Fruit fly (Drosophila melanogaster) whole organism, prepupa: ENCODE results near the gene Ifrd1.
A peak's percentile ranks its signal among the peaks of the same experiment; 100 is the strongest.

Source experiments
- Blimp-1 ChIP-seq: fragments of 200-800 bp; sonication (Bioruptor generic); optimal IDR thresholded peaks from 3 replicates; lab custom pipeline; 2017; ENCODE audit warnings: missing biosample characterization, missing genetic modification characterization, mild to moderate bottlenecking, moderate library complexity, missing genetic modification reagents
- CG10631 ChIP-seq: fragments of 200-800 bp; sonication (Bioruptor generic); optimal IDR thresholded peaks from 2 replicates; lab custom pipeline; 2016; ENCODE audit warnings: missing biosample characterization, missing genetic modification characterization
- CG10669 ChIP-seq: fragments of 200-800 bp; sonication (Bioruptor generic); optimal IDR thresholded peaks from 3 replicates; lab custom pipeline; 2018; ENCODE audit warnings: missing biosample characterization, mild to moderate bottlenecking, missing genetic modification characterization, moderate library complexity
- CG11762 ChIP-seq: fragments of 200-800 bp; sonication (Bioruptor generic); optimal IDR thresholded peaks from 3 replicates; lab custom pipeline; 2016; ENCODE audit warnings: missing biosample characterization, missing genetic modification characterization; ENCODE audit not compliant: insufficient read depth
- CG11902 ChIP-seq: fragments of 200-800 bp; sonication (Bioruptor generic); optimal IDR thresholded peaks from 3 replicates; lab custom pipeline; 2016; ENCODE audit warnings: missing biosample characterization, missing genetic modification characterization
- CG15336 ChIP-seq: fragments of 200-800 bp; sonication (Bioruptor generic); IDR thresholded peaks from 2 replicates; pipeline ENCODE4 v1.3.6; 2022; ENCODE audit warnings: missing biosample characterization, missing genetic modification characterization
- CG16779 ChIP-seq: fragments of 200-800 bp; sonication (Bioruptor generic); optimal IDR thresholded peaks from 3 replicates; lab custom pipeline; 2017; ENCODE audit warnings: missing biosample characterization, mild to moderate bottlenecking, missing genetic modification characterization
- CG31627 ChIP-seq: fragments of 200-800 bp; sonication (Bioruptor generic); optimal IDR thresholded peaks from 3 replicates; lab custom pipeline; 2016; ENCODE audit warnings: missing biosample characterization, missing genetic modification characterization
- CG32006 ChIP-seq: fragments of 200-800 bp; sonication (Bioruptor generic); optimal IDR thresholded peaks from 3 replicates; lab custom pipeline; 2017; ENCODE audit warnings: missing biosample characterization, mild to moderate bottlenecking, missing genetic modification characterization
- CG34406 ChIP-seq: fragments of 200-800 bp; sonication (Bioruptor generic); optimal IDR thresholded peaks from 3 replicates; lab custom pipeline; 2016; ENCODE audit warnings: missing biosample characterization, missing genetic modification characterization
- CG3919 ChIP-seq: fragments of 200-800 bp; sonication (Bioruptor generic); optimal IDR thresholded peaks from 3 replicates; lab custom pipeline; 2016; ENCODE audit warnings: missing biosample characterization, missing genetic modification characterization
- CG6163 ChIP-seq: fragments of 200-800 bp; sonication (Bioruptor generic); IDR thresholded peaks from 3 replicates; pipeline ENCODE4 v1.3.6; 2022; ENCODE audit warnings: missing biosample characterization, missing genetic modification characterization
- CG6276 ChIP-seq: fragments of 200-800 bp; sonication (Bioruptor generic); optimal IDR thresholded peaks from 2 replicates; lab custom pipeline; 2017; ENCODE audit warnings: missing biosample characterization, mild to moderate bottlenecking, missing genetic modification characterization
- CG6792 ChIP-seq: fragments of 200-800 bp; sonication (Bioruptor generic); optimal IDR thresholded peaks from 3 replicates; lab custom pipeline; 2016; ENCODE audit warnings: missing biosample characterization, missing genetic modification characterization
- CG6854 ChIP-seq: fragments of 200-800 bp; sonication (Bioruptor generic); optimal IDR thresholded peaks from 2 replicates; lab custom pipeline; 2017; ENCODE audit warnings: missing biosample characterization, mild to moderate bottlenecking, missing genetic modification characterization
- CG8119 ChIP-seq: fragments of 200-800 bp; sonication (Bioruptor generic); IDR thresholded peaks from 3 replicates; pipeline ENCODE4 v1.3.6; 2022; ENCODE audit warnings: missing biosample characterization, missing genetic modification characterization
- CG8632 ChIP-seq: fragments of 200-800 bp; sonication (Bioruptor generic); optimal IDR thresholded peaks from 3 replicates; lab custom pipeline; 2016; ENCODE audit warnings: missing biosample characterization, missing genetic modification characterization
- CG9139 ChIP-seq: fragments of 200-800 bp; sonication (Bioruptor generic); optimal IDR thresholded peaks from 3 replicates; lab custom pipeline; 2017; ENCODE audit warnings: missing biosample characterization, mild to moderate bottlenecking, missing genetic modification characterization
- Eip75B ChIP-seq: fragments of 200-800 bp; sonication (Bioruptor generic); optimal IDR thresholded peaks from 3 replicates; lab custom pipeline; 2016; ENCODE audit warnings: missing biosample characterization, missing genetic modification characterization
- Eip78C ChIP-seq: fragments of 200-800 bp; sonication (Bioruptor generic); peaks from one replicate; lab custom pipeline; 2016; ENCODE audit warnings: missing biosample characterization, missing genetic modification characterization
- Eip93F ChIP-seq: fragments of 200-800 bp; sonication (Bioruptor generic); optimal IDR thresholded peaks from 2 replicates; lab custom pipeline; 2016; ENCODE audit warnings: missing biosample characterization, mild to moderate bottlenecking, missing genetic modification characterization
- Ets21C ChIP-seq: fragments of 200-800 bp; sonication (Bioruptor generic); optimal IDR thresholded peaks from 3 replicates; lab custom pipeline; 2016; ENCODE audit warnings: missing biosample characterization, missing genetic modification characterization
- Ets96B ChIP-seq: fragments of 200-800 bp; optimal IDR thresholded peaks from 2 replicates; lab custom pipeline; 2019; ENCODE audit warnings: missing biosample characterization, mild to moderate bottlenecking, missing genetic modification characterization, moderate library complexity
- Gug ChIP-seq: fragments of 200-800 bp; sonication (Bioruptor generic); IDR thresholded peaks from 2 replicates; pipeline ENCODE4 v1.3.6; 2022; ENCODE audit warnings: missing biosample characterization, missing genetic modification characterization
- Hr38 ChIP-seq: sonication (Bioruptor generic); optimal IDR thresholded peaks from 2 replicates; lab custom pipeline; 2016; ENCODE audit warnings: missing biosample characterization, missing genetic modification characterization
- Hr39 ChIP-seq: fragments of 200-800 bp; sonication (Bioruptor generic); optimal IDR thresholded peaks from 2 replicates; lab custom pipeline; 2016; ENCODE audit warnings: missing biosample characterization, missing genetic modification characterization
- Hr4 ChIP-seq: fragments of 200-800 bp; sonication (Bioruptor generic); optimal IDR thresholded peaks from 3 replicates; lab custom pipeline; 2016; ENCODE audit warnings: missing biosample characterization, missing genetic modification characterization
- Lpt ChIP-seq: fragments of 200-800 bp; sonication (Bioruptor generic); optimal IDR thresholded peaks from 3 replicates; lab custom pipeline; 2016; ENCODE audit warnings: missing biosample characterization, missing genetic modification characterization
- Met ChIP-seq: fragments of 200-800 bp; sonication (Bioruptor generic); optimal IDR thresholded peaks from 3 replicates; lab custom pipeline; 2016; ENCODE audit warnings: missing biosample characterization, missing genetic modification characterization
- OdsH ChIP-seq: fragments of 200-800 bp; sonication (Bioruptor generic); optimal IDR thresholded peaks from 3 replicates; lab custom pipeline; 2016; ENCODE audit warnings: missing biosample characterization, missing genetic modification characterization
- Smox ChIP-seq: fragments of 200-800 bp; sonication (Bioruptor generic); optimal IDR thresholded peaks from 3 replicates; lab custom pipeline; 2016; ENCODE audit warnings: missing biosample characterization, missing genetic modification characterization
- Sox102F ChIP-seq: fragments of 200-800 bp; sonication (Bioruptor generic); optimal IDR thresholded peaks from 2 replicates; lab custom pipeline; 2016; ENCODE audit warnings: missing biosample characterization, mild to moderate bottlenecking, missing genetic modification characterization
- Sox14 ChIP-seq: fragments of 200-800 bp; sonication (Bioruptor generic); optimal IDR thresholded peaks from 3 replicates; lab custom pipeline; 2016; ENCODE audit warnings: missing biosample characterization, missing genetic modification characterization
- Sox15 ChIP-seq: fragments of 200-800 bp; sonication (Bioruptor generic); optimal IDR thresholded peaks from 3 replicates; lab custom pipeline; 2016; ENCODE audit warnings: missing biosample characterization, missing genetic modification characterization
- achi ChIP-seq: fragments of 200-800 bp; sonication (Bioruptor generic); optimal IDR thresholded peaks from 3 replicates; lab custom pipeline; 2016; ENCODE audit warnings: missing biosample characterization, missing genetic modification characterization
- acj6 ChIP-seq: fragments of 200-800 bp; sonication (Bioruptor generic); optimal IDR thresholded peaks from 3 replicates; lab custom pipeline; 2016; ENCODE audit warnings: missing biosample characterization, missing genetic modification characterization
- cyc ChIP-seq: fragments of 200-800 bp; sonication (Bioruptor generic); optimal IDR thresholded peaks from 3 replicates; lab custom pipeline; 2016; ENCODE audit warnings: missing biosample characterization, missing genetic modification characterization
- dsx ChIP-seq: fragments of 200-800 bp; optimal IDR thresholded peaks from 3 replicates; lab custom pipeline; 2019; ENCODE audit warnings: missing biosample characterization, mild to moderate bottlenecking, missing genetic modification characterization, moderate library complexity; ENCODE audit not compliant: poor library complexity, severe bottlenecking
- esn ChIP-seq: fragments of 200-800 bp; sonication (Bioruptor generic); optimal IDR thresholded peaks from 2 replicates; lab custom pipeline; 2016; ENCODE audit warnings: missing biosample characterization, mild to moderate bottlenecking, missing genetic modification characterization, moderate library complexity
- fd59A ChIP-seq: fragments of 200-800 bp; sonication (Bioruptor generic); optimal IDR thresholded peaks from 2 replicates; lab custom pipeline; 2017; ENCODE audit warnings: missing biosample characterization, mild to moderate bottlenecking, missing genetic modification characterization, missing genetic modification reagents
- fd85E ChIP-seq: fragments of 200-800 bp; sonication (Bioruptor generic); optimal IDR thresholded peaks from 3 replicates; lab custom pipeline; 2016; ENCODE audit warnings: missing biosample characterization, missing genetic modification characterization
- fkh ChIP-seq: fragments of 200-800 bp; sonication (Bioruptor generic); optimal IDR thresholded peaks from 3 replicates; lab custom pipeline; 2017; ENCODE audit warnings: missing biosample characterization, mild to moderate bottlenecking, missing genetic modification characterization, moderate library complexity
- net ChIP-seq: fragments of 200-800 bp; sonication (Bioruptor generic); optimal IDR thresholded peaks from 3 replicates; lab custom pipeline; 2016; ENCODE audit warnings: missing biosample characterization, missing genetic modification characterization
- spab ChIP-seq: fragments of 200-800 bp; sonication (Bioruptor generic); optimal IDR thresholded peaks from 2 replicates; lab custom pipeline; 2017; ENCODE audit warnings: missing biosample characterization, mild to moderate bottlenecking, missing genetic modification characterization, missing genetic modification reagents
- ss ChIP-seq, 2 experiments: fragments of 200-800 bp; sonication (Bioruptor generic); optimal IDR thresholded peaks; 2 replicates in 1 of 2; 3 replicates in 1 of 2; lab custom pipeline; 2017 to 2018; ENCODE audit warnings: mild to moderate bottlenecking in 2 of 2, missing biosample characterization in 2 of 2, missing genetic modification characterization in 2 of 2, moderate library complexity in 1 of 2
- svp ChIP-seq: fragments of 200-800 bp; sonication (Bioruptor generic); peaks from one replicate; lab custom pipeline; 2016; ENCODE audit warnings: missing biosample characterization, missing genetic modification characterization
- topi ChIP-seq: fragments of 200-800 bp; sonication (Bioruptor generic); optimal IDR thresholded peaks from 3 replicates; lab custom pipeline; 2016; ENCODE audit warnings: missing biosample characterization, missing genetic modification characterization
- vri ChIP-seq: fragments of 200-800 bp; sonication (Bioruptor generic); optimal IDR thresholded peaks from 3 replicates; lab custom pipeline; 2016; ENCODE audit warnings: missing biosample characterization, mild to moderate bottlenecking, missing genetic modification characterization

Ifrd1 gene

dm6 chr2L:2857862-2858734 is 16.2 kb downstream of the Ifrd1 start (continued):
- peak; percentile 75 for TF ChIP-seq CG6163 (GFP tag; lab: Robert Waterston, UW)
- peak; percentile 89 for TF ChIP-seq CG15336
- peak; percentile 69 for TF ChIP-seq acj6
- peak; percentile 84 for TF ChIP-seq CG32006 (GFP tag; lab: Kevin White, UChicago)
- peak; percentile 20 for TF ChIP-seq Hr39 (GFP tag; lab: Kevin White, UChicago)
- TF ChIP-seq spab (GFP tag; lab: Kevin White, UChicago) = peak; percentile 50
- no peak for TF ChIP-seq Ets21C (GFP tag; lab: Kevin White, UChicago)
- TF ChIP-seq CG16779 = no peak
- peak; percentile 92 for TF ChIP-seq fkh
- peak; percentile 39 for TF ChIP-seq Sox102F
- TF ChIP-seq Sox14 (GFP tag; lab: Kevin White, UChicago) = peak; percentile 16
- peak; percentile 87 for TF ChIP-seq CG6276 (GFP tag; lab: Kevin White, UChicago)
- TF ChIP-seq CG11902 (GFP tag; lab: Kevin White, UChicago) = no peak
- peak; percentile 78 for TF ChIP-seq net (GFP tag; lab: Kevin White, UChicago)
- TF ChIP-seq Blimp-1 (GFP tag; lab: Kevin White, UChicago) = peak; percentile 61
- TF ChIP-seq Eip93F (GFP tag; lab: Kevin White, UChicago) = no peak
- peak; percentile 44 for TF ChIP-seq esn (GFP tag; lab: Kevin White, UChicago)
- TF ChIP-seq CG11762 (GFP tag; lab: Kevin White, UChicago) = peak; percentile 36
- TF ChIP-seq CG6854 (GFP tag; lab: Kevin White, UChicago) = no peak
- peak; percentile 14 for TF ChIP-seq Eip75B (GFP tag; lab: Kevin White, UChicago)
- no peak for TF ChIP-seq Sox15
- TF ChIP-seq achi (GFP tag; lab: Kevin White, UChicago) = peak; percentile 66
- TF ChIP-seq Hr4 = peak; percentile 74
- peak; percentile 56 for TF ChIP-seq CG34406
- no peak for TF ChIP-seq fd59A (GFP tag; lab: Kevin White, UChicago)
- no peak for TF ChIP-seq fd85E (GFP tag; lab: Kevin White, UChicago)
- TF ChIP-seq Hr38 = no peak
- peak; percentile 54 for TF ChIP-seq CG10669 (GFP tag; lab: Kevin White, UChicago)
- no peak for TF ChIP-seq cyc (GFP tag; lab: Kevin White, UChicago)
- peak; percentile 54 for TF ChIP-seq OdsH
- no peak for TF ChIP-seq CG9139 (GFP tag; lab: Kevin White, UChicago)
- peak; percentile 88 for TF ChIP-seq CG8119
- TF ChIP-seq CG6792 = peak; percentile 52

dm6 chr2L:2856960-2857584 is 17.2 kb downstream of the Ifrd1 start, which contains the start of gene CG2991:
CG2991 (plus strand) TSS chr2L:2857164.
- no peak for TF ChIP-seq CG34406
- peak; percentile 5 for TF ChIP-seq CG6854 (GFP tag; lab: Kevin White, UChicago)
- peak; percentile 3 for TF ChIP-seq Ets96B
- no peak for TF ChIP-seq fd85E (GFP tag; lab: Kevin White, UChicago)
- no peak for TF ChIP-seq CG31627 (GFP tag; lab: Kevin White, UChicago)
- TF ChIP-seq cyc (GFP tag; lab: Kevin White, UChicago) = no peak
- peak; percentile 1 for TF ChIP-seq Met (GFP tag; lab: Kevin White, UChicago)
- TF ChIP-seq CG6163 (GFP tag; lab: Robert Waterston, UW) = 0 out of 3 replicates have a peak, but pooled peaks have one; percentile 12
- TF ChIP-seq Eip78C (GFP tag; lab: Kevin White, UChicago) = peak; percentile 73
- TF ChIP-seq CG10631 (GFP tag; lab: Kevin White, UChicago) = no peak
- no peak for TF ChIP-seq Sox15
- TF ChIP-seq Smox (GFP tag; lab: Kevin White, UChicago) = peak; percentile 0
- TF ChIP-seq CG8632 (GFP tag; lab: Kevin White, UChicago) = no peak
- TF ChIP-seq CG3919 (GFP tag; lab: Kevin White, UChicago) = peak; percentile 2
- peak; percentile 66 for TF ChIP-seq svp (GFP tag; lab: Kevin White, UChicago)
- TF ChIP-seq ss (GFP tag; optimal IDR thresholded peaks at IDR 0.05; lab: Kevin White, UChicago) = peak in 1 of 2 experiments; percentile 24
- no peak for TF ChIP-seq Lpt (GFP tag; lab: Kevin White, UChicago)
- peak; percentile 78 for TF ChIP-seq vri (GFP tag; lab: Kevin White, UChicago)
- TF ChIP-seq Gug = no peak
- TF ChIP-seq fd59A (GFP tag; lab: Kevin White, UChicago) = no peak
- TF ChIP-seq Sox14 (GFP tag; lab: Kevin White, UChicago) = peak; percentile 78
- peak; percentile 58 for TF ChIP-seq Sox102F
- peak; percentile 41 for TF ChIP-seq topi (GFP tag; lab: Kevin White, UChicago)
- TF ChIP-seq dsx = peak; percentile 75
- TF ChIP-seq Eip93F (GFP tag; lab: Kevin White, UChicago) = peak; percentile 61
- peak; percentile 15 for TF ChIP-seq Eip75B (GFP tag; lab: Kevin White, UChicago)
